Worm (Caenorhabditis elegans) whole organism, L4 larva: Measurements from ENCODE around the gene cec-4.

Source experiments
- ZK337.2 ChIP-seq: fragments of 200-800 bp; sonication (Bioruptor generic); IDR thresholded peaks from 2 replicates; pipeline ENCODE4 v1.3.6; 2022; ENCODE audit warnings: missing genetic modification reagents, missing genetic modification characterization, missing compliant biosample characterization
- aly-2 ChIP-seq: sonication (generic microtip); optimal IDR thresholded peaks from 2 replicates; lab custom pipeline; 2018; ENCODE audit warnings: missing biosample characterization, missing genetic modification characterization
- egl-43 ChIP-seq: fragments of 200-800 bp; sonication (Bioruptor generic); IDR thresholded peaks from 2 replicates; pipeline ENCODE4 v1.3.6; 2022; ENCODE audit warnings: missing genetic modification reagents, missing genetic modification characterization, missing compliant biosample characterization
- fos-1 ChIP-seq: fragments of 150-350 bp; optimal IDR thresholded peaks from 2 replicates; lab custom pipeline; 2014; ENCODE audit warnings: missing biosample characterization, missing genetic modification characterization
- nhr-10 ChIP-seq: fragments of 150-350 bp; optimal IDR thresholded peaks from 2 replicates; lab custom pipeline; 2014; ENCODE audit warnings: missing biosample characterization, missing genetic modification characterization
- skn-1 ChIP-seq: fragments of 150-350 bp; optimal IDR thresholded peaks from 2 replicates; lab custom pipeline; 2014; ENCODE audit warnings: missing biosample characterization, missing genetic modification characterization
- snpc-4 ChIP-seq: fragments of 150-350 bp; optimal IDR thresholded peaks from 2 replicates; lab custom pipeline; 2014; ENCODE audit warnings: missing biosample characterization, missing genetic modification characterization

- TF ChIP-seq snpc-4, result no peak
- no peak for TF ChIP-seq aly-2 (tag; lab: Kevin White, UChicago)
- TF ChIP-seq nhr-10 (tag; lab: Kevin White, UChicago), result no peak
- no peak for TF ChIP-seq fos-1
- TF ChIP-seq skn-1, result no peak
- TF ChIP-seq ZK337.2 (GFP tag; lab: Robert Waterston, UW), result no peak
- TF ChIP-seq egl-43 (GFP tag; lab: Robert Waterston, UW), result no peak
Measured at ce11 chrIV:7575147-7575768, at the start of gene cec-4.
